Fruit fly (Drosophila melanogaster) whole organism, embryonic: Measurements from ENCODE around the gene dysc.

Experiments used
- CG10959 ChIP-seq: fragments of 200-800 bp; sonication (Bioruptor generic); IDR thresholded peaks from 2 replicates; pipeline ENCODE4 v1.3.6; 2022; ENCODE audit warnings: missing biosample characterization, missing genetic modification characterization
- CG11723 ChIP-seq: fragments of 200-800 bp; sonication (Bioruptor generic); optimal IDR thresholded peaks from 2 replicates; lab custom pipeline; 2017; ENCODE audit warnings: missing biosample characterization, mild to moderate bottlenecking, missing genetic modification characterization
- CG12744 ChIP-seq: fragments of 200-800 bp; sonication (Bioruptor generic); optimal IDR thresholded peaks from 2 replicates; lab custom pipeline; 2016; ENCODE audit warnings: missing biosample characterization, missing genetic modification characterization
- CG14014 ChIP-seq: fragments of 200-800 bp; sonication (Bioruptor generic); IDR thresholded peaks from 2 replicates; pipeline ENCODE4 v1.3.6; 2022; ENCODE audit warnings: missing biosample characterization, missing genetic modification characterization
- CG15514 ChIP-seq: fragments of 200-800 bp; sonication (Bioruptor generic); optimal IDR thresholded peaks from 3 replicates; lab custom pipeline; 2017; ENCODE audit warnings: missing biosample characterization, missing genetic modification characterization, mild to moderate bottlenecking, moderate library complexity, missing genetic modification reagents
- CG15696 ChIP-seq: fragments of 200-800 bp; sonication (Bioruptor generic); optimal IDR thresholded peaks from 2 replicates; lab custom pipeline; 2019; ENCODE audit warnings: missing biosample characterization, mild to moderate bottlenecking, missing genetic modification characterization, moderate library complexity
- CG16813 ChIP-seq: fragments of 200-800 bp; sonication (Bioruptor generic); IDR thresholded peaks from 3 replicates; pipeline ENCODE4 v1.3.6; 2022; ENCODE audit warnings: missing biosample characterization, missing genetic modification characterization; ENCODE audit not compliant: partially characterized antibody
- CG17361 ChIP-seq: fragments of 200-800 bp; sonication (Bioruptor generic); IDR thresholded peaks from 3 replicates; pipeline ENCODE4 v1.3.6; 2022; ENCODE audit warnings: missing biosample characterization, missing genetic modification characterization
- CG18011 ChIP-seq: fragments of 200-800 bp; sonication (Bioruptor generic); optimal IDR thresholded peaks from 2 replicates; lab custom pipeline; 2017; ENCODE audit warnings: missing biosample characterization, missing genetic modification characterization, mild to moderate bottlenecking, moderate library complexity, missing genotype
- CG18262 ChIP-seq: fragments of 200-800 bp; optimal IDR thresholded peaks from 3 replicates; lab custom pipeline; 2019; ENCODE audit warnings: missing biosample characterization, mild to moderate bottlenecking, missing genetic modification characterization, moderate library complexity
- CG18599 ChIP-seq: fragments of 200-800 bp; sonication (Bioruptor generic); optimal IDR thresholded peaks from 3 replicates; lab custom pipeline; 2017; ENCODE audit warnings: missing biosample characterization, missing genetic modification characterization, mild to moderate bottlenecking, moderate library complexity, missing genetic modification reagents
- CG30020 ChIP-seq: fragments of 200-800 bp; optimal IDR thresholded peaks from 2 replicates; lab custom pipeline; 2019; ENCODE audit warnings: missing biosample characterization, mild to moderate bottlenecking, missing genetic modification characterization, moderate library complexity
- CG3065 ChIP-seq: fragments of 200-800 bp; sonication (Bioruptor generic); optimal IDR thresholded peaks from 2 replicates; lab custom pipeline; 2016; ENCODE audit warnings: missing biosample characterization, missing genetic modification characterization
- CG33213 ChIP-seq: fragments of 200-800 bp; sonication (Bioruptor generic); optimal IDR thresholded peaks from 3 replicates; lab custom pipeline; 2016; ENCODE audit warnings: missing biosample characterization, missing genetic modification characterization
- CG6175 ChIP-seq: fragments of 200-800 bp; sonication (Bioruptor generic); IDR thresholded peaks from 3 replicates; pipeline ENCODE4 v1.3.6; 2022; ENCODE audit warnings: missing biosample characterization, missing genetic modification characterization
- CG6765 ChIP-seq: fragments of 200-800 bp; sonication (Bioruptor generic); optimal IDR thresholded peaks from 3 replicates; lab custom pipeline; 2017; ENCODE audit warnings: missing biosample characterization, mild to moderate bottlenecking, missing genetic modification characterization
- CG6854 ChIP-seq: fragments of 200-800 bp; sonication (Bioruptor generic); optimal IDR thresholded peaks from 3 replicates; lab custom pipeline; 2017; ENCODE audit warnings: missing biosample characterization, mild to moderate bottlenecking, missing genetic modification characterization
- CG7556 ChIP-seq: fragments of 200-800 bp; sonication (Bioruptor generic); optimal IDR thresholded peaks from 2 replicates; lab custom pipeline; 2017; ENCODE audit warnings: missing biosample characterization, mild to moderate bottlenecking, missing genetic modification characterization
- CG8089 ChIP-seq: fragments of 200-800 bp; sonication (Bioruptor generic); optimal IDR thresholded peaks from 3 replicates; lab custom pipeline; 2016; ENCODE audit warnings: missing biosample characterization, missing genetic modification characterization
- CG8281 ChIP-seq: fragments of 200-800 bp; sonication (Bioruptor generic); optimal IDR thresholded peaks from 2 replicates; lab custom pipeline; 2018; ENCODE audit warnings: missing biosample characterization, mild to moderate bottlenecking, missing genetic modification characterization, moderate library complexity
- D19B ChIP-seq: fragments of 200-800 bp; sonication (Bioruptor generic); optimal IDR thresholded peaks from 2 replicates; lab custom pipeline; 2017; ENCODE audit warnings: missing biosample characterization, mild to moderate bottlenecking, missing genetic modification characterization
- Deaf1 ChIP-seq: fragments of 200-800 bp; optimal IDR thresholded peaks from 3 replicates; lab custom pipeline; 2019; ENCODE audit warnings: missing biosample characterization, mild to moderate bottlenecking, missing genetic modification characterization, moderate library complexity
- Drgx ChIP-seq: fragments of 200-800 bp; sonication (Bioruptor generic); IDR thresholded peaks from 2 replicates; pipeline ENCODE4 v1.3.6; 2022; ENCODE audit warnings: missing biosample characterization, missing genetic modification characterization
- Ets97D ChIP-seq: fragments of 200-800 bp; sonication (Bioruptor generic); optimal IDR thresholded peaks from 3 replicates; lab custom pipeline; 2016; ENCODE audit warnings: missing biosample characterization, missing genetic modification characterization
- GATAe ChIP-seq: fragments of 200-800 bp; sonication (Bioruptor generic); conservative IDR thresholded peaks from 2 replicates; pipeline ENCODE4 v1.3.6; 2022; ENCODE audit warnings: missing biosample characterization, missing genetic modification characterization
- Hey ChIP-seq: fragments of 200-800 bp; sonication (Bioruptor generic); optimal IDR thresholded peaks from 3 replicates; lab custom pipeline; 2018; ENCODE audit warnings: missing biosample characterization, mild to moderate bottlenecking, missing genetic modification characterization
- Jarid2 ChIP-seq: fragments of 200-800 bp; sonication (Bioruptor generic); optimal IDR thresholded peaks from 3 replicates; lab custom pipeline; 2017; ENCODE audit warnings: mild to moderate bottlenecking, missing biosample characterization, missing genetic modification reagents, missing genetic modification characterization
- Neu2 ChIP-seq: fragments of 200-800 bp; sonication (Bioruptor generic); optimal IDR thresholded peaks from 3 replicates; lab custom pipeline; 2016; ENCODE audit warnings: missing biosample characterization, missing genetic modification characterization, borderline replicate concordance
- PHDP ChIP-seq: fragments of 200-800 bp; sonication (Bioruptor generic); optimal IDR thresholded peaks from 3 replicates; lab custom pipeline; 2018; ENCODE audit warnings: missing biosample characterization, mild to moderate bottlenecking, missing genetic modification characterization, moderate library complexity
- ac ChIP-seq: fragments of 200-800 bp; sonication (Bioruptor generic); optimal IDR thresholded peaks from 3 replicates; lab custom pipeline; 2017; ENCODE audit warnings: missing biosample characterization, mild to moderate bottlenecking, missing genetic modification characterization
- bcd ChIP-seq: fragments of 200-800 bp; sonication (Bioruptor generic); optimal IDR thresholded peaks from 2 replicates; lab custom pipeline; 2017; ENCODE audit warnings: missing biosample characterization, mild to moderate bottlenecking, missing genetic modification characterization
- caup ChIP-seq: fragments of 200-800 bp; sonication (Bioruptor generic); optimal IDR thresholded peaks from 3 replicates; lab custom pipeline; 2017; ENCODE audit warnings: missing biosample characterization, mild to moderate bottlenecking, missing genetic modification characterization, moderate library complexity; ENCODE audit not compliant: severe bottlenecking
- eve ChIP-seq, 2 experiments: fragments of >200 bp; optimal IDR thresholded peaks; 2 replicates each; lab custom pipeline; 2017; ENCODE audit warnings: missing biosample characterization in 2 of 2, missing genetic modification characterization in 2 of 2
- eyg ChIP-seq: fragments of 200-800 bp; sonication (Bioruptor generic); optimal IDR thresholded peaks from 3 replicates; lab custom pipeline; 2016; ENCODE audit warnings: missing biosample characterization, missing genetic modification characterization
- fd3F ChIP-seq: fragments of 200-800 bp; sonication (Bioruptor generic); optimal IDR thresholded peaks from 2 replicates; lab custom pipeline; 2018; ENCODE audit warnings: missing biosample characterization, mild to moderate bottlenecking, missing genetic modification characterization, moderate library complexity
- gsb-n ChIP-seq: fragments of 200-800 bp; sonication (Bioruptor generic); optimal IDR thresholded peaks from 3 replicates; lab custom pipeline; 2018; ENCODE audit warnings: missing biosample characterization, mild to moderate bottlenecking, missing genetic modification characterization
- inv ChIP-seq: fragments of 200-800 bp; sonication (Bioruptor generic); IDR thresholded peaks from 2 replicates; pipeline ENCODE4 v1.3.6; 2022; ENCODE audit warnings: missing biosample characterization, missing genetic modification characterization; ENCODE audit not compliant: partially characterized antibody
- nom ChIP-seq: fragments of 200-800 bp; sonication (Bioruptor generic); optimal IDR thresholded peaks from 2 replicates; lab custom pipeline; 2017; ENCODE audit warnings: missing biosample characterization, missing genetic modification characterization, mild to moderate bottlenecking, moderate library complexity, missing genetic modification reagents
- rib ChIP-seq: fragments of 200-800 bp; sonication (Bioruptor generic); IDR thresholded peaks from 2 replicates; pipeline ENCODE4 v1.3.6; 2022; ENCODE audit warnings: missing biosample characterization, missing genetic modification characterization
- row ChIP-seq: fragments of 200-800 bp; sonication (Bioruptor generic); IDR thresholded peaks from 3 replicates; pipeline ENCODE4 v1.3.6; 2022; ENCODE audit warnings: missing biosample characterization, missing genetic modification characterization
- scrt ChIP-seq: fragments of 200-800 bp; sonication (Bioruptor generic); optimal IDR thresholded peaks from 2 replicates; lab custom pipeline; 2018; ENCODE audit warnings: missing biosample characterization, mild to moderate bottlenecking, missing genetic modification characterization, moderate library complexity
- stwl ChIP-seq: fragments of 200-800 bp; sonication (Bioruptor generic); optimal IDR thresholded peaks from 3 replicates; lab custom pipeline; 2018; ENCODE audit warnings: missing biosample characterization, mild to moderate bottlenecking, missing genetic modification characterization, moderate library complexity
- unpg ChIP-seq: fragments of 200-800 bp; sonication (Bioruptor generic); optimal IDR thresholded peaks from 3 replicates; lab custom pipeline; 2018; ENCODE audit warnings: missing biosample characterization, mild to moderate bottlenecking, missing genetic modification characterization, moderate library complexity
- wdn ChIP-seq: fragments of 200-800 bp; sonication (Bioruptor generic); IDR thresholded peaks from 2 replicates; pipeline ENCODE4 v1.3.6; 2022; ENCODE audit warnings: missing biosample characterization, missing genetic modification characterization
- wor ChIP-seq: fragments of 200-800 bp; sonication (Bioruptor generic); IDR thresholded peaks from 2 replicates; pipeline ENCODE4 v1.3.6; 2022; ENCODE audit warnings: missing biosample characterization, missing genetic modification characterization
- zen ChIP-seq: fragments of 200-800 bp; sonication (Bioruptor generic); optimal IDR thresholded peaks from 3 replicates; lab custom pipeline; 2018; ENCODE audit warnings: missing biosample characterization, mild to moderate bottlenecking, missing genetic modification characterization, moderate library complexity
- zf30C ChIP-seq: fragments of 200-800 bp; sonication (Bioruptor generic); optimal IDR thresholded peaks from 3 replicates; lab custom pipeline; 2018; ENCODE audit warnings: missing biosample characterization, mild to moderate bottlenecking, missing genetic modification characterization

Gene dysc

DNA sequence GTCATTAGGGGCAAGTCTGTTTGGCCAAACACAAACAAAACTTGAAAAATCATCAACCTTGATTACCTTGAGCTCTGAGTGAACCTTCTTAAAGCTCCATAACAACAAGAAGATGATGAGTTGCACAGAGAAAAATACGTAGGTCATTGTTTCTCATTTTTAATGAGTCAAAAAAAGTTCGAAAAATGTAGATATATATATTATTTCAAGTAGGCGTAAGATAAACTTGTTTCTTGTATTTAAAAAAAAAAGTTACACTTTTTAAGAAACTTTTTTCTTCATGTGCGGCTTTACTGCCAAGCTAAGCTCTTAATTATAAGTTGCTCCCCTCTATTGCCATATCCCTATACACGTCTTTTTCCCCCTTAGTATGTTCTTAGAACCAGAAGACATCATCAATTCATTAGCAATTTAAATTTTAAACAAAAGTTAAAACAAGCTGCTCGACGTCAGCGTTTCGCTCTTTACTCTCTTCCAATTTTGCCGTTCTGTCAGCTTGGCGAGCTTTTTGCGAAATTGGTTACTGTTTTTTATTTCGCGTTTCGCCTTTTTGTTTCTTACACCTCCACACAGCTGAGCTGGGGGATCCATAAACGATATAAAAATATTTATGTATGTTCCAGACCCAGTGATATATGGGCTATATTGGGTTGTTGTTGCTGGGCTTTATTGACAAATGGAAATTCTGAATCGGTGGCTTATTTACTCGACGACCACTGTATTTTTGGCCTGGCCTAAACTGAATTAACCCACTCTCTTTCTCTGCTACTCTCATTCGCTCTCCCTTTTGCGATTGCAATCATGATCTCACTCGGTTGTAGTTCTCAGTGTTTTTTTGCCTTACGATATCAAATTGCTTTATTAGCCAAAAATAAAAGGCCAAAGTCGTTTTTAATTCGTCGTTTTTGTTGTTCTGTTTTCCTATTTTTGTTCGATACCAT, 20.6 kb upstream of the dysc start (continued):
- TF ChIP-seq CG8089 (no peak), CG16813 (no peak), GATAe (peak; percentile 62; the same call in 1 of the 2 replicates), CG30020 (tag; lab: Kevin White, UChicago) (no peak), stwl (tag; lab: Kevin White, UChicago) (no peak), Hey (no peak), caup (GFP tag; lab: Kevin White, UChicago) (peak; percentile 63), inv (no peak), CG15514 (GFP tag; lab: Kevin White, UChicago) (peak; percentile 36), CG18011 (GFP tag; lab: Kevin White, UChicago) (no peak), zen (tag; lab: Kevin White, UChicago) (peak; percentile 10), CG17361 (peak; percentile 70; the same call in 2 of the 3 replicates), bcd (peak; percentile 58), Ets97D (GFP tag; lab: Kevin White, UChicago) (no peak), eyg (GFP tag; lab: Kevin White, UChicago) (no peak), CG8281 (no peak), eve (GFP tag; optimal IDR thresholded peaks at IDR 0.05; lab: Kevin White, UChicago) (no peak), fd3F (GFP tag; lab: Kevin White, UChicago) (peak; percentile 34), D19B (no peak), zf30C (GFP tag; lab: Kevin White, UChicago) (peak; percentile 21), CG18262 (tag; lab: Kevin White, UChicago) (peak; percentile 71), CG7556 (GFP tag; lab: Kevin White, UChicago) (peak; percentile 54), gsb-n (peak; percentile 38), wor (GFP tag; lab: Robert Waterston, UW) (no peak), CG15696 (peak; percentile 6), CG6175 (peak; percentile 37; the same call in 2 of the 3 replicates), scrt (GFP tag; lab: Kevin White, UChicago) (peak; percentile 59), CG6854 (GFP tag; lab: Kevin White, UChicago) (no peak), CG14014 (peak; percentile 76), Deaf1 (peak; percentile 33), ac (GFP tag; lab: Kevin White, UChicago) (no peak), CG33213 (GFP tag; lab: Kevin White, UChicago) (peak; percentile 34), unpg (GFP tag; lab: Kevin White, UChicago) (peak; percentile 60), CG10959 (GFP tag; lab: Robert Waterston, UW) (0 out of 2 replicates have a peak, but pooled peaks have one; percentile 37), CG18599 (GFP tag; lab: Kevin White, UChicago) (peak; percentile 79), CG3065 (GFP tag; lab: Kevin White, UChicago) (no peak), CG6765 (peak; percentile 63), Drgx (peak; percentile 64), CG11723 (GFP tag; lab: Kevin White, UChicago) (no peak), CG12744 (no peak), row (GFP tag; lab: Robert Waterston, UW) (peak; percentile 69), rib (GFP tag; lab: Robert Waterston, UW) (peak; percentile 77), wdn (GFP tag; lab: Robert Waterston, UW) (peak; percentile 76), Neu2 (GFP tag; lab: Kevin White, UChicago) (no peak), PHDP (tag; lab: Kevin White, UChicago) (peak; percentile 56), Jarid2 (GFP tag; lab: Kevin White, UChicago) (no peak), nom (GFP tag; lab: Kevin White, UChicago) (peak; percentile 10)
